Worm (Caenorhabditis elegans): ENCODE results near the gene F55B11.3.

DNA sequence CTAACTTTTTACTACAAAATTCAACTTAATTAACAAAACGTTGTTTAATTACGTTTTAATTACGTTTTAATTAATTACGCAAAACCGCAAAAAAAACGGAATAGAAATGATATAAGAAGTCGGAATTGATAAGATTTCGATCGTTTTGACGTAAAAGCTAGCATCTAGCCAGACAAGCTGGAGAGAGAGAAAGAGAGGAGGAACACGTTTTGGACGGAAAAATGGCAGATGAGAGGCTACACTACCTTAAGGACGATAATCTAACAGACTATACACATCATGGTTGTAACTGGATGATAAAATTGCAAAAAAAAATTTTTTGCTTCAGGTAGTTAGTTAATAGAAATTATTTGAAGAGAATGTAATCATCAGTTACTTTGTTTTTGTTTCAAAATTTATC lies 40.3 kb upstream of the F55B11.3 start:
- no peak for TF ChIP-seq ceh-2 (tag; optimal IDR thresholded peaks at IDR 0.05)
- TF ChIP-seq K02D7.2 (tag; optimal IDR thresholded peaks at IDR 0.05): no peak
- TF ChIP-seq zip-5 (tag; optimal IDR thresholded peaks at IDR 0.05): no peak
- no peak for TF ChIP-seq elt-4 (tag; optimal IDR thresholded peaks at IDR 0.05)
- no peak for TF ChIP-seq che-1 (tag; optimal IDR thresholded peaks at IDR 0.05)
- no peak for TF ChIP-seq pha-4 (tag; optimal IDR thresholded peaks at IDR 0.05)
- TF ChIP-seq ceh-48 (tag; optimal IDR thresholded peaks at IDR 0.05): no peak
- TF ChIP-seq elt-2 (tag; optimal IDR thresholded peaks at IDR 0.05): no peak
- no peak for TF ChIP-seq gmeb-2 (tag; optimal IDR thresholded peaks at IDR 0.05)
